Fruit fly (Drosophila melanogaster): ENCODE results near the gene CG32532.
A peak's percentile ranks its signal among the peaks of the same experiment; 100 is the strongest.

Gene CG32532

DNA sequence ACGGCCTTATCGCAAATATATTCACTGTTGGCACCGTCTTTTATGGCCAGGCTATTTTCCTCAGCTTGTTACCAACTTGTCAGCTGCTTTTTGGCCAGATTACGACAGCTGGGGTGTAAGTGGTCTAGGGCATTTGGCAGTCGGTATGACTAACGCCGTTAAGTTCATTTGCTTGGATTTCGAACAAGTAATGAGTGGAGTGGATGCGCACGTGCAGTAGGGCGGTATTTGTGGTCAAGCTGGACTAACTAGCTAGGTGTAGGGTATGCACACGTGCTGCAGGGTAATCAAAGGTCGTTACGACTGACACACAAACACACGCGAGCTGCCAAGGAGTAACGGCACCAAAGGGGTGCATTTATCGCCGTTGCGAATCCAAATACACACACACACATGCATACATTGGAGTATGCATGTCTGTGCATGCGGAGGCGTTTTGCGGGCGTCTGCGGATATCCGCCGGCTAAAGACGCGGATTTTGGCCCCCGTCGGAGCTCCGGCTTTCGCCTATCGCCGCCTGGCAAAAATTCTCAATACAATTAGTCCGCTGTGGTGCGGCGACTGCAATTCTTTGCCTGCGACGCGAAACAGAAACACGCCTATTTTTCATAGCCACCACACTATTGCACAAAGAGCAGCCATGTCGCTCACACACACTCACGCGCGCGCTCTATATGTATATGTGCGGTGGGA is 30.8 kb upstream of the CG32532 start (continued):
- TF ChIP-seq crol (GFP tag; IDR thresholded peaks at IDR 0.05) (no peak), CG8478 (optimal IDR thresholded peaks at IDR 0.05) (no peak), CG17385 (GFP tag; optimal IDR thresholded peaks at IDR 0.05) (no peak), ara (GFP tag; IDR thresholded peaks at IDR 0.05) (no peak), CG10274 (GFP tag; optimal IDR thresholded peaks at IDR 0.05) (peak; percentile 69), ac (GFP tag; optimal IDR thresholded peaks at IDR 0.05) (no peak), fd3F (GFP tag; optimal IDR thresholded peaks at IDR 0.05) (no peak), CG3065 (GFP tag; optimal IDR thresholded peaks at IDR 0.05) (no peak), Usf (GFP tag; optimal IDR thresholded peaks at IDR 0.05) (no peak), CG7556 (GFP tag; optimal IDR thresholded peaks at IDR 0.05) (no peak), so (GFP tag; IDR thresholded peaks at IDR 0.05) (0 out of 3 replicates have a peak, but pooled peaks have one; percentile 9), Dip3 (GFP tag; optimal IDR thresholded peaks at IDR 0.05) (no peak), CG7928 (GFP tag; optimal IDR thresholded peaks at IDR 0.05) (no peak), CG17802 (tag; optimal IDR thresholded peaks at IDR 0.05) (no peak), jing (GFP tag; optimal IDR thresholded peaks at IDR 0.05) (no peak), exex (tag; optimal IDR thresholded peaks at IDR 0.05) (no peak), CG14965 (GFP tag; optimal IDR thresholded peaks at IDR 0.05; ENCODE audit: borderline replicate concordance) (no peak), run (tag; optimal IDR thresholded peaks at IDR 0.05) (no peak), btn (GFP tag; optimal IDR thresholded peaks at IDR 0.05) (no peak), B-H2 (GFP tag; optimal IDR thresholded peaks at IDR 0.05) (no peak), Ravus (GFP tag; IDR thresholded peaks at IDR 0.05) (no peak), CG10565 (GFP tag; optimal IDR thresholded peaks at IDR 0.05) (no peak), D19A (tag; optimal IDR thresholded peaks at IDR 0.05) (peak; percentile 54), peb (GFP tag; IDR thresholded peaks at IDR 0.05) (no peak), Doc3 (GFP tag; IDR thresholded peaks at IDR 0.05; ENCODE audit: partially characterized antibody) (no peak), twi (tag; optimal IDR thresholded peaks at IDR 0.05) (no peak), CG15479 (GFP tag; optimal IDR thresholded peaks at IDR 0.05) (peak; percentile 39), cato (GFP tag; optimal IDR thresholded peaks at IDR 0.05; ENCODE audit: borderline replicate concordance) (no peak), CG12299 (tag; optimal IDR thresholded peaks at IDR 0.05) (no peak), jigr1 (GFP tag; IDR thresholded peaks at IDR 0.05) (no peak), CG3407 (GFP tag; optimal IDR thresholded peaks at IDR 0.05) (no peak), Poxn (GFP tag; IDR thresholded peaks at IDR 0.05) (no peak), Side (GFP tag; optimal IDR thresholded peaks at IDR 0.05) (no peak), phol (tag; optimal IDR thresholded peaks at IDR 0.05) (peak; percentile 54), nmo (GFP tag; optimal IDR thresholded peaks at IDR 0.05) (no peak), CG6813 (GFP tag; optimal IDR thresholded peaks at IDR 0.05) (no peak), abd-A (tag; optimal IDR thresholded peaks at IDR 0.05) (no peak), sug (tag; optimal IDR thresholded peaks at IDR 0.05) (no peak), sqz (GFP tag; optimal IDR thresholded peaks at IDR 0.05) (no peak), CG6689 (GFP tag; IDR thresholded peaks at IDR 0.05) (no peak), CG13894 (tag; optimal IDR thresholded peaks at IDR 0.05) (no peak), Atf3 (GFP tag; optimal IDR thresholded peaks at IDR 0.05) (no peak), tna (GFP tag; IDR thresholded peaks at IDR 0.05; ENCODE audit: partially characterized antibody) (no peak), CG10366 (GFP tag; IDR thresholded peaks at IDR 0.05) (no peak), CG10654 (GFP tag; optimal IDR thresholded peaks at IDR 0.05) (no peak), CG12219 (GFP tag; optimal IDR thresholded peaks at IDR 0.05) (no peak), CG13296 (GFP tag; optimal IDR thresholded peaks at IDR 0.05) (no peak), CG34376 (GFP tag; optimal IDR thresholded peaks at IDR 0.05) (no peak), Chrac-16 (GFP tag; optimal IDR thresholded peaks at IDR 0.05) (no peak), Hsf (GFP tag; optimal IDR thresholded peaks at IDR 0.05) (no peak), rib (GFP tag; IDR thresholded peaks at IDR 0.05) (no peak)

Data from whole organism, embryonic.